Fruit fly (Drosophila melanogaster) whole organism, prepupa: Measurements from ENCODE around the gene CG32454.

ENCODE experiments used
- Blimp-1 ChIP-seq: fragments of 200-800 bp; sonication (Bioruptor generic); optimal IDR thresholded peaks from 3 replicates; lab custom pipeline; 2017; ENCODE audit warnings: missing biosample characterization, missing genetic modification characterization, mild to moderate bottlenecking, moderate library complexity, missing genetic modification reagents
- CG10669 ChIP-seq: fragments of 200-800 bp; sonication (Bioruptor generic); optimal IDR thresholded peaks from 3 replicates; lab custom pipeline; 2018; ENCODE audit warnings: missing biosample characterization, mild to moderate bottlenecking, missing genetic modification characterization, moderate library complexity
- CG11294 ChIP-seq: fragments of 200-800 bp; sonication (Bioruptor generic); IDR thresholded peaks from 2 replicates; pipeline ENCODE4 v1.3.6; 2022; ENCODE audit warnings: missing biosample characterization, missing genetic modification characterization
- CG11762 ChIP-seq: fragments of 200-800 bp; sonication (Bioruptor generic); optimal IDR thresholded peaks from 3 replicates; lab custom pipeline; 2016; ENCODE audit warnings: missing biosample characterization, missing genetic modification characterization; ENCODE audit not compliant: insufficient read depth
- CG15336 ChIP-seq: fragments of 200-800 bp; sonication (Bioruptor generic); IDR thresholded peaks from 2 replicates; pipeline ENCODE4 v1.3.6; 2022; ENCODE audit warnings: missing biosample characterization, missing genetic modification characterization
- CG1621 ChIP-seq: fragments of 200-800 bp; sonication (Bioruptor generic); optimal IDR thresholded peaks from 3 replicates; lab custom pipeline; 2018; ENCODE audit warnings: missing biosample characterization, mild to moderate bottlenecking, missing genetic modification characterization
- CG31627 ChIP-seq: fragments of 200-800 bp; sonication (Bioruptor generic); optimal IDR thresholded peaks from 3 replicates; lab custom pipeline; 2016; ENCODE audit warnings: missing biosample characterization, missing genetic modification characterization
- CG34406 ChIP-seq: fragments of 200-800 bp; sonication (Bioruptor generic); optimal IDR thresholded peaks from 3 replicates; lab custom pipeline; 2016; ENCODE audit warnings: missing biosample characterization, missing genetic modification characterization
- CG3919 ChIP-seq: fragments of 200-800 bp; sonication (Bioruptor generic); optimal IDR thresholded peaks from 3 replicates; lab custom pipeline; 2016; ENCODE audit warnings: missing biosample characterization, missing genetic modification characterization
- CG4318 ChIP-seq: fragments of 200-800 bp; sonication (Bioruptor generic); optimal IDR thresholded peaks from 3 replicates; lab custom pipeline; 2017; ENCODE audit warnings: missing biosample characterization, mild to moderate bottlenecking, missing genetic modification characterization
- CG6163 ChIP-seq: fragments of 200-800 bp; sonication (Bioruptor generic); IDR thresholded peaks from 3 replicates; pipeline ENCODE4 v1.3.6; 2022; ENCODE audit warnings: missing biosample characterization, missing genetic modification characterization
- CG6276 ChIP-seq: fragments of 200-800 bp; sonication (Bioruptor generic); optimal IDR thresholded peaks from 2 replicates; lab custom pipeline; 2017; ENCODE audit warnings: missing biosample characterization, mild to moderate bottlenecking, missing genetic modification characterization
- CG6808 ChIP-seq: fragments of 200-800 bp; sonication (Bioruptor generic); optimal IDR thresholded peaks from 3 replicates; lab custom pipeline; 2017; ENCODE audit warnings: missing biosample characterization, missing genetic modification characterization, mild to moderate bottlenecking, moderate library complexity, missing genetic modification reagents
- CG6854 ChIP-seq: fragments of 200-800 bp; sonication (Bioruptor generic); optimal IDR thresholded peaks from 2 replicates; lab custom pipeline; 2017; ENCODE audit warnings: missing biosample characterization, mild to moderate bottlenecking, missing genetic modification characterization
- CG8119 ChIP-seq: fragments of 200-800 bp; sonication (Bioruptor generic); IDR thresholded peaks from 3 replicates; pipeline ENCODE4 v1.3.6; 2022; ENCODE audit warnings: missing biosample characterization, missing genetic modification characterization
- CG8319 ChIP-seq: fragments of 200-800 bp; sonication (Bioruptor generic); optimal IDR thresholded peaks from 3 replicates; lab custom pipeline; 2016; ENCODE audit warnings: missing biosample characterization, missing genetic modification characterization
- Eip78C ChIP-seq: fragments of 200-800 bp; sonication (Bioruptor generic); peaks from one replicate; lab custom pipeline; 2016; ENCODE audit warnings: missing biosample characterization, missing genetic modification characterization
- Ets21C ChIP-seq: fragments of 200-800 bp; sonication (Bioruptor generic); optimal IDR thresholded peaks from 3 replicates; lab custom pipeline; 2016; ENCODE audit warnings: missing biosample characterization, missing genetic modification characterization
- Ets96B ChIP-seq: fragments of 200-800 bp; optimal IDR thresholded peaks from 2 replicates; lab custom pipeline; 2019; ENCODE audit warnings: missing biosample characterization, mild to moderate bottlenecking, missing genetic modification characterization, moderate library complexity
- Hr39 ChIP-seq: fragments of 200-800 bp; sonication (Bioruptor generic); optimal IDR thresholded peaks from 2 replicates; lab custom pipeline; 2016; ENCODE audit warnings: missing biosample characterization, missing genetic modification characterization
- Lpt ChIP-seq: fragments of 200-800 bp; sonication (Bioruptor generic); optimal IDR thresholded peaks from 3 replicates; lab custom pipeline; 2016; ENCODE audit warnings: missing biosample characterization, missing genetic modification characterization
- Met ChIP-seq: fragments of 200-800 bp; sonication (Bioruptor generic); optimal IDR thresholded peaks from 3 replicates; lab custom pipeline; 2016; ENCODE audit warnings: missing biosample characterization, missing genetic modification characterization
- OdsH ChIP-seq: fragments of 200-800 bp; sonication (Bioruptor generic); optimal IDR thresholded peaks from 3 replicates; lab custom pipeline; 2016; ENCODE audit warnings: missing biosample characterization, missing genetic modification characterization
- Smox ChIP-seq: fragments of 200-800 bp; sonication (Bioruptor generic); optimal IDR thresholded peaks from 3 replicates; lab custom pipeline; 2016; ENCODE audit warnings: missing biosample characterization, missing genetic modification characterization
- Sox14 ChIP-seq: fragments of 200-800 bp; sonication (Bioruptor generic); optimal IDR thresholded peaks from 3 replicates; lab custom pipeline; 2016; ENCODE audit warnings: missing biosample characterization, missing genetic modification characterization
- Sox15 ChIP-seq: fragments of 200-800 bp; sonication (Bioruptor generic); optimal IDR thresholded peaks from 3 replicates; lab custom pipeline; 2016; ENCODE audit warnings: missing biosample characterization, missing genetic modification characterization
- achi ChIP-seq: fragments of 200-800 bp; sonication (Bioruptor generic); optimal IDR thresholded peaks from 3 replicates; lab custom pipeline; 2016; ENCODE audit warnings: missing biosample characterization, missing genetic modification characterization
- cyc ChIP-seq: fragments of 200-800 bp; sonication (Bioruptor generic); optimal IDR thresholded peaks from 3 replicates; lab custom pipeline; 2016; ENCODE audit warnings: missing biosample characterization, missing genetic modification characterization
- dac ChIP-seq: fragments of 200-800 bp; sonication (Bioruptor generic); optimal IDR thresholded peaks from 2 replicates; lab custom pipeline; 2017; ENCODE audit warnings: missing biosample characterization, mild to moderate bottlenecking, missing genetic modification characterization
- dsx ChIP-seq: fragments of 200-800 bp; optimal IDR thresholded peaks from 3 replicates; lab custom pipeline; 2019; ENCODE audit warnings: missing biosample characterization, mild to moderate bottlenecking, missing genetic modification characterization, moderate library complexity; ENCODE audit not compliant: poor library complexity, severe bottlenecking
- fkh ChIP-seq: fragments of 200-800 bp; sonication (Bioruptor generic); optimal IDR thresholded peaks from 3 replicates; lab custom pipeline; 2017; ENCODE audit warnings: missing biosample characterization, mild to moderate bottlenecking, missing genetic modification characterization, moderate library complexity
- lz ChIP-seq: fragments of 200-800 bp; sonication (Bioruptor generic); optimal IDR thresholded peaks from 3 replicates; lab custom pipeline; 2016; ENCODE audit warnings: missing biosample characterization, missing genetic modification characterization
- net ChIP-seq: fragments of 200-800 bp; sonication (Bioruptor generic); optimal IDR thresholded peaks from 3 replicates; lab custom pipeline; 2016; ENCODE audit warnings: missing biosample characterization, missing genetic modification characterization
- pdm3 ChIP-seq: fragments of 200-800 bp; sonication (Bioruptor generic); optimal IDR thresholded peaks from 3 replicates; lab custom pipeline; 2016; ENCODE audit warnings: missing biosample characterization, missing genetic modification characterization
- spab ChIP-seq: fragments of 200-800 bp; sonication (Bioruptor generic); optimal IDR thresholded peaks from 2 replicates; lab custom pipeline; 2017; ENCODE audit warnings: missing biosample characterization, mild to moderate bottlenecking, missing genetic modification characterization, missing genetic modification reagents
- ss ChIP-seq, 2 experiments: fragments of 200-800 bp; sonication (Bioruptor generic); optimal IDR thresholded peaks; 2 replicates in 1 of 2; 3 replicates in 1 of 2; lab custom pipeline; 2017 to 2018; ENCODE audit warnings: mild to moderate bottlenecking in 2 of 2, missing biosample characterization in 2 of 2, missing genetic modification characterization in 2 of 2, moderate library complexity in 1 of 2
- topi ChIP-seq: fragments of 200-800 bp; sonication (Bioruptor generic); optimal IDR thresholded peaks from 3 replicates; lab custom pipeline; 2016; ENCODE audit warnings: missing biosample characterization, missing genetic modification characterization

The CG32454 gene

DNA sequence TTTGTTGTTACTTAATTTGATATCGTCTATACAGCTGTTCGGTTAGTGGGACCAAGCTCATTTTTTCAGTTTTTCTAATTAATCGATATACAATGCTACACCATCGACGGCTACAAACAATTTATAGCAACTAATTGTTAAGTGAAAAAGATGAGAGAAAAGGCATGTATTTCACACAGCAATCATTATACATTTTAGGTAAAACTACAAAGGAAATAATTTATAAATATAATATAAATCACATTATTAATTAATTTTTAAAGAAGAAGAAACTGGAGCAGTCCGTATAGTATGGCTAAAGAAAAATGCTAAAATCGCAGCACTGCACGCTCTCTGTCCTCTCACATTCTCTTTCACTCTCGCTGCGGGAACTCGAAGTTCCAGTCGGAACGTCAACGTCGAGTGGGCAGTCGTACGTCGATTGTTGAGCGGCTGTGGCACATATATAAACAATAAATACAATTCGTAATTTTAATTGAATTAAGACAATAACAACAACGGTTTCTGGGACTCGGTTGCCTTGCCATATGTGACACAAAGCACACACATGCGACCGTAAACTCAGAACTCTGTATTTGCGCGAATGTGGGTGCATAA lies 1.7 kb upstream of the CG32454 start, which contains the start of the genes CG14450 and CG11367 (continued):
- TF ChIP-seq Eip78C (GFP tag; lab: Kevin White, UChicago): peak; percentile 83
- TF ChIP-seq spab (GFP tag; lab: Kevin White, UChicago): no peak

DNA sequence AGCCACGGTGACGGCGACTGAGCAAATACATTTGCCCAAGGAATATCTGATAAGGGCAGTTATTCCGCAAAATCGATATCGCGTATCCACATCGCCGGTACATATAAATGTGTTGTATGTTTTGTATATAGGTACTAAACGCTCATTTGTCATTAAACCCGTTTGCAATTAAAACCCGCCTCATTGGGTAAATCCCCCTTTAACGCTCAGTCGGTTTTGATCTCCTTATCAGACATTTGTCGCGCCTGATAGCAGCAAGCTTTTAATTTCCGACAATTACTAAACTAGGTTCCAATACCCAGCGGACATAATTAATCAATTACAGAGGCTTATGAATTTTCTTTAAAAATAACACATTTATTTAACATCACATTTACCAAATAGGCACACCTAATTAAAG lies 1.8 kb downstream of the CG32454 start:
- TF ChIP-seq cyc (GFP tag; lab: Kevin White, UChicago): no peak
- TF ChIP-seq lz: no peak
- no peak for TF ChIP-seq Sox14 (GFP tag; lab: Kevin White, UChicago)
- TF ChIP-seq CG6808 (GFP tag; lab: Kevin White, UChicago): no peak
- TF ChIP-seq CG6276: no peak
- TF ChIP-seq CG6163 (GFP tag; lab: Robert Waterston, UW): no peak
- TF ChIP-seq achi (GFP tag; lab: Kevin White, UChicago): no peak
- TF ChIP-seq dsx (GFP tag; lab: Kevin White, UChicago): no peak
- TF ChIP-seq CG8119 (GFP tag; lab: Robert Waterston, UW): no peak
- TF ChIP-seq CG3919: no peak
- no peak for TF ChIP-seq pdm3 (GFP tag; lab: Kevin White, UChicago)
- TF ChIP-seq Ets96B: no peak
- no peak for TF ChIP-seq Hr39

DNA sequence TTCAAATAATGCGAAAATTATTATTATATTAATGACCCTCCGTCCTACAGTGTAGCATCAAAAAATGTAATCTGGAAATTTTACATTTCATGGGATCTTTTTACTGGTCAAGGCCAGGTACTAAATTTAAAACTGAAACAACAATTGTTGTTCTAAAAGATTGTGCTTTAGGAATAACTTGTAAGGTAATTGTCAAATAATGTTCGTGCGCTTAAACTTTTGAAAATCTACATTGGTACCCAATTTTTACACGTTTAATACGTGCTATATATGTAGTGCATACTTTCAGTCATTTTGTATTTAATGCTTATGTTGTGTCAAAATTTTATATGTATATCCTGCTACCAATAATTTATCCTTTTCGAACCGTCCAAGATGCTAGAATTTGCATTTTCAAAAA lies 4.0 kb downstream of the CG32454 start:
- TF ChIP-seq CG6808 (GFP tag; lab: Kevin White, UChicago): no peak

DNA sequence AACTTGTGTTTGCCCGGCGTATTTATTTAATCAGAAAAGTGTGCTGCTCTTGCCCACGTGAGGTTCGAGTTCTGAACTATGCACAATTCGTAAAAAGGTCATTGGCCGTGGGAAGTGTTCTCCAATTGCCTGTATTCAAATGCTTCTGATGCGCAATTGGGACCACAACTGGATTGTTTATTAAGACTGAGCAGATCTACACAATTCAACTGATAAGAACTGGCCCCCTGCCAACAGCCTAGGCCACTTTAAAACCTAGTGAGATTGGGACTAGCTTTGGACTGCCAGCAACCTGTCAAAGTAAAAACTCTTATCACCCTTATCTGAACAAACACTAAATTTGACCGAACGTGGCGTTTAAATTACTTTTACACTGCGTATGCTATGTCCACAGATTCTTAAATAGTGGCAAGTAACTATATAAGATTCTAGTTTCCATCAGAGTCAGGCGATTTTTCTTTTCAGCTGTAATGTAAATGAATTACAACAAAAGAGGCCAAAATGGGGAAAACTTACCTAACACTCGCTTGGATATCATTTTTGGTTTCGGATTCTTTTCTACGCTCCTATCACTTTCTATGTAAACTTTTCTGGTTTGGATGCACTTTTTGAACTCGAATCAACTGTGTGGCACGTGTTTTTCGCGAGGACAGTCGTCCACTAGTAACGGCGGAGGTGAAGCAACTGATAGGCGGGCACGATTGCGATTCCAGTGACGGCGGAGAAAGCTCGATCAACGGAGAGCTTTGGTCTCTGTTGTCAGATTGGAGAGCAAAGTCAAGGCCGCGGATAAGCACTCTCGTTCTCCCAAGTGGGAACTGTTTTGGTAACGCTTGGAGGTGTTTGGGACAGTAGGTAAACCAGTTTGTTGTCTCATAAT lies 8.4 kb downstream of the CG32454 start, which contains the start of gene CG11241:
Gene CG11241 (minus strand): TSS at position 689 of the 880 bp plus-strand sequence.
- TF ChIP-seq CG6854 (GFP tag; lab: Kevin White, UChicago) (peak; percentile 22), CG1621 (tag; lab: Kevin White, UChicago) (peak; percentile 12), OdsH (GFP tag; lab: Kevin White, UChicago) (no peak), CG4318 (GFP tag; lab: Kevin White, UChicago) (no peak), Ets96B (no peak), fkh (GFP tag; lab: Kevin White, UChicago) (peak; percentile 62), Blimp-1 (GFP tag; lab: Kevin White, UChicago) (no peak), CG8319 (GFP tag; lab: Kevin White, UChicago) (no peak), Smox (no peak), CG3919 (no peak), cyc (GFP tag; lab: Kevin White, UChicago) (no peak), CG11294 (GFP tag; lab: Robert Waterston, UW) (no peak), Sox14 (GFP tag; lab: Kevin White, UChicago) (peak; percentile 4), net (GFP tag; lab: Kevin White, UChicago) (no peak), achi (GFP tag; lab: Kevin White, UChicago) (no peak), Ets21C (GFP tag; lab: Kevin White, UChicago) (no peak), topi (GFP tag; lab: Kevin White, UChicago) (no peak), Hr39 (peak; percentile 24), CG31627 (no peak)

DNA sequence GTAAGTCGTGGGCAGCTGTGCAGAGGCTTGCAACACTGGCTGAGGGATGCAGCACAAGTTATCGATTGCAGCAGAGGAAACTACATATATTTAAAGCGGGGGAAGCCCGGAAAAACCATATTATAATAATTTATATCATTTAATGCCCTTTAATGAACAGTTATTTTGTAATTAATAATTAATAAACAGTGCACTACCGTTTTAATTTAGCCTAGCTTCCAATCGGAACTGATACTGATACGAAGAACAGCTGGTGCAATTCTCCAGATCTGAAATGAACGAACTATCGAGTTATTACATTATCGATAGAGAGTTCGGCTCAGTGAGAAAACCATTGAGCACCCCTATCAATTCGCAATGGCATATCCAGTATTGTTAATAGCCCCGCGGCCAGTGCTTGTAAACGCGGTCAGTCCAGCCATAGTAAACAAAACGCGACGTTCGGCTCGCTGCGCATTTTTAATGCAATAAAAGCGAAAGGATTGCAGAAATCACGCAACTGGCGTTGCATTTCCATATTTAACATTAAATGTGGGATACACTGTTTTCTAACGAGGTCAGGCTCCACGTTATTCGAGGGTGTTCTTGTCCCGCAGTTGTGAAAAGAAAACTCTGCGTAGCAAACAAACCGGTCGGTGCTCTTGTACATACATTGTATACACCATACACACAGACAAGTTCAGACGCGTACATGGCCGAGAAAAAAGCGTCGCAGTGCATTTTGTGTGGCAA lies 12.0 kb downstream of the CG32454 start, which contains the start of gene CG7369:
Gene CG7369 (plus strand): TSS at position 405 of the 732 bp plus-strand sequence.
- peak; percentile 85 for TF ChIP-seq pdm3 (GFP tag; lab: Kevin White, UChicago)
- TF ChIP-seq cyc (GFP tag; lab: Kevin White, UChicago): peak; percentile 85
- peak; percentile 83 for TF ChIP-seq CG10669
- TF ChIP-seq CG34406: peak; percentile 86
- TF ChIP-seq Lpt (GFP tag; lab: Kevin White, UChicago): peak; percentile 46
- TF ChIP-seq ss (GFP tag; optimal IDR thresholded peaks at IDR 0.05; lab: Kevin White, UChicago): peak in 1 of 2 experiments; percentile 83
- peak; percentile 87 for TF ChIP-seq Met
- TF ChIP-seq CG3919: peak; percentile 89
- TF ChIP-seq CG6808 (GFP tag; lab: Kevin White, UChicago): peak; percentile 68
- TF ChIP-seq achi (GFP tag; lab: Kevin White, UChicago): peak; percentile 86
- TF ChIP-seq CG4318 (GFP tag; lab: Kevin White, UChicago): peak; percentile 81
- peak; percentile 93 for TF ChIP-seq Eip78C (GFP tag; lab: Kevin White, UChicago)
- peak; percentile 86 for TF ChIP-seq CG6163 (GFP tag; lab: Robert Waterston, UW)
- TF ChIP-seq OdsH (GFP tag; lab: Kevin White, UChicago): peak; percentile 90
- peak; percentile 82 for TF ChIP-seq CG11762 (GFP tag; lab: Kevin White, UChicago)
- peak; percentile 82 for TF ChIP-seq CG11294 (GFP tag; lab: Robert Waterston, UW)
- TF ChIP-seq CG15336 (GFP tag; lab: Robert Waterston, UW): peak; percentile 63
- peak; percentile 75 for TF ChIP-seq dac (GFP tag; lab: Kevin White, UChicago)
- peak; percentile 89 for TF ChIP-seq CG31627
- TF ChIP-seq CG6854 (GFP tag; lab: Kevin White, UChicago): peak; percentile 14
- TF ChIP-seq Sox15 (GFP tag; lab: Kevin White, UChicago): peak; percentile 83
